Fruit fly (Drosophila melanogaster) whole organism, pupa: ENCODE data around the gene CG18473.

Experiments used
- CG14655 ChIP-seq: fragments of 200-800 bp; sonication (Bioruptor generic); optimal IDR thresholded peaks from 3 replicates; lab custom pipeline; 2017; ENCODE audit warnings: mild to moderate bottlenecking, missing biosample characterization, missing genetic modification reagents, missing genetic modification characterization
- CG17806 ChIP-seq: fragments of 200-800 bp; sonication (Bioruptor generic); optimal IDR thresholded peaks from 2 replicates; lab custom pipeline; 2018; ENCODE audit warnings: missing biosample characterization, mild to moderate bottlenecking, missing genetic modification characterization, moderate library complexity
- fd96Ca ChIP-seq: fragments of 200-800 bp; sonication (Bioruptor generic); IDR thresholded peaks from 3 replicates; pipeline ENCODE4 v1.3.6; 2022; ENCODE audit warnings: missing biosample characterization, missing genetic modification characterization

DNA sequence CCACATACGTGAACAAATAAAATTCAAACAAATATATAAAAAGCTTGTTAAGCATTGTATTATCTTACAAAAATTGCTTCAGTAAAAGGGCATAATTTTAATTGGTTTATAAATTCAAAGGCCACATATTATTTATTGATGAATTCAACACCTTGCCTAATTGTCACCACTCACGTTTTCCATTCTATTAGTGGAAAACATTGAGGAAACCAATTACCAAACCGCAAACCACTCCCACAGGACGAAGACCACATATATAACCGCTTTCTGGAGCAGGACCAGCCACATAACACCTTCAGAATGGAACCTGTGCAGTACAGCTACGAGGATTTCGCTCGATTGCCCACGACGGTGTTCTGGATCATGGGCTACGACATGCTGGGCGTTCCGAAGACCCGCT, 34.8 kb downstream of the CG18473 start, which contains the start of gene Or85f:
- TF ChIP-seq CG14655 (GFP tag; lab: Kevin White, UChicago): no peak
- no peak for TF ChIP-seq fd96Ca (GFP tag; lab: Robert Waterston, UW)
- no peak for TF ChIP-seq CG17806 (tag; lab: Kevin White, UChicago)
